Worm (Caenorhabditis elegans) whole organism, mixed stage, embryonic: Measurements from ENCODE around the gene T20B12.4.

Source experiments
- M03D4.4 ChIP-seq: sonication (generic microtip); optimal IDR thresholded peaks from 2 replicates; lab custom pipeline; 2017; ENCODE audit warnings: mild to moderate bottlenecking, missing genetic modification characterization, missing compliant biosample characterization
- bed-3 ChIP-seq: fragments of 200-800 bp; sonication (Bioruptor generic); optimal IDR thresholded peaks from 3 replicates; lab custom pipeline; 2018; ENCODE audit warnings: mild to moderate bottlenecking, missing genetic modification characterization, moderate library complexity, missing compliant biosample characterization
- blmp-1 ChIP-seq: fragments of 150-350 bp; optimal IDR thresholded peaks from 2 replicates; lab custom pipeline; 2014; ENCODE audit warnings: missing biosample characterization, missing genetic modification characterization
- ceh-43 ChIP-seq: fragments of 200-800 bp; sonication (Bioruptor generic); optimal IDR thresholded peaks from 2 replicates; lab custom pipeline; 2018; ENCODE audit warnings: mild to moderate bottlenecking, missing genetic modification characterization, moderate library complexity, missing compliant biosample characterization
- ceh-83 ChIP-seq: fragments of 200-800 bp; sonication (Bioruptor generic); optimal IDR thresholded peaks from 2 replicates; lab custom pipeline; 2018; ENCODE audit warnings: mild to moderate bottlenecking, missing genetic modification characterization, missing compliant biosample characterization
- ces-1 ChIP-seq: fragments of 150-350 bp; optimal IDR thresholded peaks from 2 replicates; lab custom pipeline; 2014; ENCODE audit warnings: missing biosample characterization, missing genetic modification reagents, missing genetic modification characterization
- cnd-1 ChIP-seq: fragments of 200-800 bp; sonication (Bioruptor generic); optimal IDR thresholded peaks from 2 replicates; lab custom pipeline; 2018; ENCODE audit warnings: mild to moderate bottlenecking, missing genetic modification characterization, missing compliant biosample characterization
- elt-1 ChIP-seq: sonication (generic microtip); optimal IDR thresholded peaks from 2 replicates; lab custom pipeline; 2017; ENCODE audit warnings: missing genetic modification characterization, mild to moderate bottlenecking, missing compliant biosample characterization, antibody characterized with exemption, moderate library complexity, borderline replicate concordance; ENCODE audit not compliant: insufficient read depth
- flh-1 ChIP-seq: fragments of 200-800 bp; sonication (Bioruptor generic); optimal IDR thresholded peaks from 2 replicates; lab custom pipeline; 2018; ENCODE audit warnings: mild to moderate bottlenecking, missing genetic modification characterization, moderate library complexity, missing compliant biosample characterization
- ham-2 ChIP-seq: fragments of 200-800 bp; sonication (Bioruptor generic); optimal IDR thresholded peaks from 2 replicates; lab custom pipeline; 2018; ENCODE audit warnings: mild to moderate bottlenecking, missing genetic modification characterization, missing compliant biosample characterization
- hlh-1 ChIP-seq: fragments of 150-350 bp; optimal IDR thresholded peaks from 2 replicates; lab custom pipeline; 2014; ENCODE audit warnings: missing biosample characterization, missing genetic modification reagents, missing genetic modification characterization
- lin-13 ChIP-seq: fragments of 150-350 bp; optimal IDR thresholded peaks from 2 replicates; lab custom pipeline; 2014; ENCODE audit warnings: missing biosample characterization, missing genetic modification characterization
- lin-32 ChIP-seq: fragments of 200-800 bp; sonication (Bioruptor generic); optimal IDR thresholded peaks from 2 replicates; lab custom pipeline; 2018; ENCODE audit warnings: mild to moderate bottlenecking, missing genetic modification characterization, missing compliant biosample characterization
- lsy-2 ChIP-seq: fragments of 150-350 bp; optimal IDR thresholded peaks from 2 replicates; lab custom pipeline; 2014; ENCODE audit warnings: missing biosample characterization, missing genetic modification characterization
- mab-5 ChIP-seq: fragments of 150-350 bp; optimal IDR thresholded peaks from 2 replicates; lab custom pipeline; 2014; ENCODE audit warnings: missing biosample characterization, missing genetic modification characterization
- mep-1 ChIP-seq: fragments of 150-350 bp; optimal IDR thresholded peaks from 2 replicates; lab custom pipeline; 2017; ENCODE audit warnings: missing biosample characterization, missing genetic modification reagents, missing genetic modification characterization, inconsistent platforms
- mls-2 ChIP-seq: sonication (generic microtip); optimal IDR thresholded peaks from 2 replicates; lab custom pipeline; 2016; ENCODE audit warnings: mild to moderate bottlenecking, missing genetic modification characterization, moderate library complexity, missing compliant biosample characterization
- nhr-12 ChIP-seq: fragments of 150-350 bp; optimal IDR thresholded peaks from 2 replicates; lab custom pipeline; 2014; ENCODE audit warnings: missing biosample characterization, missing genetic modification characterization
- nhr-2 ChIP-seq: fragments of 150-350 bp; optimal IDR thresholded peaks from 2 replicates; lab custom pipeline; 2014; ENCODE audit warnings: missing biosample characterization, missing genetic modification characterization
- nhr-237 ChIP-seq: fragments of 150-350 bp; optimal IDR thresholded peaks from 2 replicates; lab custom pipeline; 2014; ENCODE audit warnings: missing biosample characterization, missing genetic modification characterization
- nhr-28 ChIP-seq: fragments of 150-350 bp; optimal IDR thresholded peaks from 2 replicates; lab custom pipeline; 2014; ENCODE audit warnings: missing biosample characterization, missing genetic modification characterization
- nhr-76 ChIP-seq: sonication (generic microtip); optimal IDR thresholded peaks from 2 replicates; lab custom pipeline; 2017; ENCODE audit warnings: missing biosample characterization, missing genetic modification characterization
- pha-4 ChIP-seq: fragments of 150-350 bp; optimal IDR thresholded peaks from 2 replicates; lab custom pipeline; 2018; ENCODE audit warnings: missing biosample characterization, missing genetic modification reagents, missing genetic modification characterization
- sem-2 ChIP-seq: fragments of 200-800 bp; sonication (Bioruptor generic); optimal IDR thresholded peaks from 2 replicates; lab custom pipeline; 2018; ENCODE audit warnings: mild to moderate bottlenecking, missing genetic modification characterization, missing compliant biosample characterization
- snpc-4 ChIP-seq: fragments of 150-350 bp; optimal IDR thresholded peaks from 2 replicates; lab custom pipeline; 2014; ENCODE audit warnings: missing biosample characterization, missing genetic modification characterization
- sptf-1 ChIP-seq: sonication (generic microtip); optimal IDR thresholded peaks from 2 replicates; lab custom pipeline; 2017; ENCODE audit warnings: mild to moderate bottlenecking, missing genetic modification characterization, moderate library complexity, missing compliant biosample characterization
- tbx-8 ChIP-seq: fragments of 200-800 bp; sonication (Bioruptor generic); optimal IDR thresholded peaks from 2 replicates; lab custom pipeline; 2018; ENCODE audit warnings: mild to moderate bottlenecking, missing genetic modification characterization, moderate library complexity, missing compliant biosample characterization
- unc-39 ChIP-seq: fragments of 150-350 bp; optimal IDR thresholded peaks from 2 replicates; lab custom pipeline; 2014; ENCODE audit warnings: missing biosample characterization, missing genetic modification characterization
- unc-62 ChIP-seq: fragments of 150-350 bp; optimal IDR thresholded peaks from 2 replicates; lab custom pipeline; 2014; ENCODE audit warnings: missing biosample characterization, missing genetic modification reagents, missing genetic modification characterization
- zip-8 ChIP-seq: fragments of 150-350 bp; optimal IDR thresholded peaks from 2 replicates; lab custom pipeline; 2014; ENCODE audit warnings: missing biosample characterization, missing genetic modification characterization

The T20B12.4 gene

DNA sequence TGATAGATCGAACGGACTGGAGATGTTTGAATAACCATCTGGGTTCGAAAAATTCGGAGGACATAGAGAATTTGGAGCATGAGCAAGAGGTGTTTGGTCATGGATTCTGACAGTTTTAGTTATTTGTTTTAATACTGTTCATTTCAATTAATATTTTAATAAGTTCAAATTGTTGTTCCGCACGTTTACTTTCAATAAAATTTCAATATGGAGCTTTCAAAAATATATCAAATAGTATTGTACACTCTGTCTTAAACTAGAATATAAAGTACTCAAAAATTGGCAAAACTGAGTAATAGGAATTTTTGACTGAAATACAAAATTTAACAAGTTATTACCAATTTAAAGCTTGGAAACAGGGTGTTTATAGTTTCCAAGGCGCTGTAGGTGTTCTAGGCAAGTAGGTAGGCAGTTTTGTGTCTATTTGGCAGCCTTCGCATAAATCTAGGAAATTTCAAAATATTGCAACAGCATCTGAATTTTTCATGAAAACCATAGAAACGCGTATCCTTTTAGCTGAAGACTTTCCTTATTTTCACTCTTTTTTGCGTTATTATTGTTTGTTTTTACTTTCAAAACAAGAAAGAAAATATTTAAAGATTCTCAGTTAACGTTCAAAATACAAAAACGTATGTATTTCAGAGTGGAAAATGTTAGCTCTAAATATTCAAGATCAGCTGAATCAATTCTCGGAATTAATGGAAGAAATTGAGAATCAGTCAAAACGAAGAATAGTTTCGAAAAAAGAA is at the start of gene T20B12.4, which contains the start of gene T20B12.5:
TSS of gene T20B12.4 (plus strand) at position 699 of the 749 bp plus-strand sequence.
TSS of gene T20B12.5 (minus strand) at position 101 of the 749 bp plus-strand sequence.
- TF ChIP-seq cnd-1 (tag; lab: Kevin White, UChicago) (no peak), snpc-4 (tag; lab: Kevin White, UChicago) (no peak), ham-2 (GFP tag; lab: Kevin White, UChicago) (no peak), nhr-76 (tag; lab: Kevin White, UChicago) (no peak), nhr-12 (tag; lab: Kevin White, UChicago) (no peak), nhr-28 (tag; lab: Kevin White, UChicago) (no peak), M03D4.4 (tag; lab: Kevin White, UChicago) (no peak), hlh-1 (tag; lab: Kevin White, UChicago) (no peak), mep-1 (no peak), ceh-43 (no peak), sptf-1 (tag; lab: Kevin White, UChicago) (no peak), nhr-2 (no peak)

ce11 chrIII:7319390-7319789 is 48.1 kb upstream of the T20B12.4 start, which contains the start of gene F56C9.8:
Gene F56C9.8, minus strand, starts transcription at chrIII:7319509.
- no peak for TF ChIP-seq blmp-1
- TF ChIP-seq unc-39 (tag; lab: Kevin White, UChicago), result no peak
- TF ChIP-seq ceh-83 (GFP tag; lab: Kevin White, UChicago), result no peak
- TF ChIP-seq lsy-2 (tag; lab: Kevin White, UChicago), result no peak
- TF ChIP-seq ces-1 (GFP tag; lab: Kevin White, UChicago), result no peak
- TF ChIP-seq lin-13 (tag; lab: Kevin White, UChicago), result no peak
- no peak for TF ChIP-seq pha-4 (tag; lab: Kevin White, UChicago)
- no peak for TF ChIP-seq lin-32 (GFP tag; lab: Kevin White, UChicago)
- TF ChIP-seq tbx-8 (GFP tag; lab: Kevin White, UChicago), result no peak
- no peak for TF ChIP-seq ceh-43
- TF ChIP-seq bed-3 (GFP tag; lab: Kevin White, UChicago), result no peak
- TF ChIP-seq nhr-76 (tag; lab: Kevin White, UChicago), result no peak
- TF ChIP-seq zip-8 (tag; lab: Kevin White, UChicago), result no peak
- no peak for TF ChIP-seq nhr-237 (tag; lab: Kevin White, UChicago)
- no peak for TF ChIP-seq sem-2

- no peak for TF ChIP-seq nhr-2
- no peak for TF ChIP-seq unc-39 (tag; lab: Kevin White, UChicago)
- no peak for TF ChIP-seq mab-5 (tag; lab: Kevin White, UChicago)
- peak; percentile 79 for TF ChIP-seq pha-4 (tag; lab: Kevin White, UChicago)
- no peak for TF ChIP-seq blmp-1
- TF ChIP-seq sptf-1 (tag; lab: Kevin White, UChicago), result no peak
Observed at ce11 chrIII:7322018-7322417, 45.5 kb upstream of the T20B12.4 start.

DNA sequence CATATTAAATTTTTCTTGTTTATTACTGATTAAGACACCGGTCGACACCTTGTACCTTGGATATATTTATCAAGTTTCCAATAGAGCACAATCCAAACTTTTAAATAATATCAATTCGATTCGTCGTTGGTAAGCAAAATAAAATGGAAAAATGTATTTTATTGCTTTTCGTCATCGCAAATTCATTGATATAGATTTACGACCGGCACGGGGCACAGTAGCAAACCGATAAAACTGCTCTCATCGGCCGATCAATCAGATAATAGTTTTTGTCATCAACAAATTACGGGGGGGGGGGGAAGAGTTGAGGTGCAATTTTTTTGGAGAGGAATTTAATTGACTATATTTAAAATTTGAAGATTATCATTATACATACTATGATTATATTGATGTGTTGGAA is 44.2 kb upstream of the T20B12.4 start:
- TF ChIP-seq zip-8 (tag; lab: Kevin White, UChicago) (no peak), hlh-1 (tag; lab: Kevin White, UChicago) (no peak), mls-2 (tag; lab: Kevin White, UChicago) (no peak), elt-1 (tag; lab: Kevin White, UChicago) (no peak), unc-62 (GFP tag; lab: Kevin White, UChicago) (no peak), nhr-28 (tag; lab: Kevin White, UChicago) (no peak), lin-13 (tag; lab: Kevin White, UChicago) (no peak), ceh-43 (no peak), lin-32 (GFP tag; lab: Kevin White, UChicago) (no peak), lsy-2 (tag; lab: Kevin White, UChicago) (no peak), flh-1 (GFP tag; lab: Kevin White, UChicago) (no peak), cnd-1 (tag; lab: Kevin White, UChicago) (no peak), sptf-1 (tag; lab: Kevin White, UChicago) (no peak), nhr-237 (tag; lab: Kevin White, UChicago) (no peak), nhr-2 (no peak), ceh-83 (GFP tag; lab: Kevin White, UChicago) (no peak)
- TF ChIP-seq, all 35 proteins: peak for 0
